Worm (Caenorhabditis elegans) whole organism, L4/young adult: Measurements from ENCODE around the gene clec-33.

ENCODE experiments used
- W03F9.2 ChIP-seq: fragments of 150-350 bp; optimal IDR thresholded peaks from 2 replicates; lab custom pipeline; 2014; ENCODE audit warnings: missing biosample characterization, missing genetic modification characterization
- dao-5 ChIP-seq: sonication (generic microtip); optimal IDR thresholded peaks from 2 replicates; lab custom pipeline; 2016; ENCODE audit warnings: missing genotype, missing genetic modification characterization, moderate library complexity, missing compliant biosample characterization
- him-1 ChIP-seq: sonication (generic microtip); optimal IDR thresholded peaks from 2 replicates; lab custom pipeline; 2016; ENCODE audit warnings: missing genotype, missing genetic modification reagents, missing genetic modification characterization, missing compliant biosample characterization

DNA sequence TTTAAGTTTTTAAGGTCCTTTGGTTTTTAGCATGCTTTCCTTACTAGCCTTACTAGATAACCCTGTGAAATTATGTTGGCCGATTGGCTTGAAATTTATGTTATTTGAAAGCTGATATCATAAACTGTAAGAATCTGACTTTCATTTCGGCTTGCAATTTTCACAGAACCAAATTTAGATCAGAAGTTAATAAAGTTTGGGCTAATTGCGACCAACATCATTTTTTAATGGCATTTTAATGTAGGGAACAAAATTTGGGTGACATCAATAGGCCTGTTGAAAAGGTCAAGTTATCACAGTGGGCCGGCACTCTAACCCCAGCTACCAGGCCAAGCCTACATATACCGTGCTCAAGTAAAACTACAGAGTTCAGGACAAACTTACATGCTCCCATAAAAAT lies 38.3 kb downstream of the clec-33 start:
- TF ChIP-seq dao-5 (tag; lab: Kevin White, UChicago) (no peak), W03F9.2 (no peak), him-1 (tag; lab: Kevin White, UChicago) (no peak)
